Worm (Caenorhabditis elegans) whole organism, L1 larva: ENCODE data around the gene F55G7.5.

Source experiments
- blmp-1 ChIP-seq: fragments of 150-350 bp; optimal IDR thresholded peaks from 2 replicates; lab custom pipeline; 2014; ENCODE audit warnings: missing biosample characterization, missing genetic modification characterization
- ceh-8 ChIP-seq: fragments of 200-800 bp; sonication (Bioruptor generic); optimal IDR thresholded peaks from 2 replicates; lab custom pipeline; 2018; ENCODE audit warnings: mild to moderate bottlenecking, missing genetic modification characterization, moderate library complexity, missing compliant biosample characterization
- efl-3 ChIP-seq: fragments of 200-800 bp; sonication (Bioruptor generic); optimal IDR thresholded peaks from 2 replicates; lab custom pipeline; 2018; ENCODE audit warnings: mild to moderate bottlenecking, missing genetic modification characterization, missing compliant biosample characterization
- egl-27 ChIP-seq, 2 experiments: fragments of 150-350 bp in 1 of 2; sonication (generic microtip); optimal IDR thresholded peaks; 3 replicates each; lab custom pipeline; 2017 to 2018; ENCODE audit warnings: missing biosample characterization in 2 of 2, missing genetic modification characterization in 2 of 2, missing genetic modification reagents in 2 of 2
- lin-39 ChIP-seq: fragments of 150-350 bp; optimal IDR thresholded peaks from 2 replicates; lab custom pipeline; 2014; ENCODE audit warnings: missing biosample characterization, missing genetic modification reagents, missing genetic modification characterization
- nhr-20 ChIP-seq: sonication (generic microtip); optimal IDR thresholded peaks from 2 replicates; lab custom pipeline; 2016; ENCODE audit warnings: mild to moderate bottlenecking, missing genetic modification characterization, missing compliant biosample characterization
- nhr-28 ChIP-seq: fragments of 150-350 bp; optimal IDR thresholded peaks from 2 replicates; lab custom pipeline; 2014; ENCODE audit warnings: missing biosample characterization, missing genetic modification characterization
- nhr-76 ChIP-seq: sonication (generic microtip); optimal IDR thresholded peaks from 2 replicates; lab custom pipeline; 2017; ENCODE audit warnings: missing biosample characterization, missing genetic modification characterization
- pqm-1 ChIP-seq: sonication (generic microtip); optimal IDR thresholded peaks from 3 replicates; lab custom pipeline; 2017; ENCODE audit warnings: missing biosample characterization, missing genetic modification characterization
- tlp-1 ChIP-seq: fragments of 150-350 bp; optimal IDR thresholded peaks from 2 replicates; lab custom pipeline; 2014; ENCODE audit warnings: missing biosample characterization, missing genetic modification characterization

DNA sequence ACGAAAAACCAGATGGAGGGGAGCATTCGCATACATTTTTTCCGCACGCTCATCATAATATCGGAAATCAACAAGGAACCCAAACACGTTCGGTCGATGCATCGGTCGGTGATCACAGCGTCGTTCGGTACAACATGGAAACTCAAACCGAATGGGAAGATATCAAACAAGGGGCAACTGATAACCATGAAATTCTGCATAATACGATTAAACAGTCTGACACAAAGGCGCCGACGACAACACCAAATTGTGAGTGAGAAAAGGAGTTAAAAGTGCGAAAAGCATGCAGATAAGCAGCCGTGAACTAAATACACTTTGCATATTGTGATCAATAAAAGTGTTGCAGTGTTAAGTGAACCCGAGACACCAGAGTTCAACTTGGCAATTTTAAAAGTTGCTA lies 13.5 kb downstream of the F55G7.5 start:
- no peak for TF ChIP-seq efl-3
- no peak for TF ChIP-seq tlp-1
- TF ChIP-seq lin-39: no peak
- TF ChIP-seq blmp-1 (tag; lab: Kevin White, UChicago): no peak
- no peak for TF ChIP-seq nhr-20 (tag; lab: Kevin White, UChicago)
- TF ChIP-seq ceh-8 (GFP tag; lab: Kevin White, UChicago): no peak
- no peak for TF ChIP-seq pqm-1 (tag; lab: Kevin White, UChicago)
- TF ChIP-seq nhr-76 (tag; lab: Kevin White, UChicago): no peak
- no peak for TF ChIP-seq nhr-28 (tag; lab: Kevin White, UChicago)
- no peak for TF ChIP-seq egl-27 (tag; optimal IDR thresholded peaks at IDR 0.05; lab: Kevin White, UChicago)
